Fruit fly (Drosophila melanogaster): Measurements from ENCODE around the gene CG32344.

dm6 chr3L:340569-340968, 16.0 kb upstream of the CG32344 start:
- TF ChIP-seq fd96Ca (GFP tag; IDR thresholded peaks at IDR 0.05) (no peak), CG12605 (GFP tag; IDR thresholded peaks at IDR 0.05) (no peak)

Measured in whole organism, pupa.